Fruit fly (Drosophila melanogaster) whole organism, embryonic: Measurements from ENCODE around the gene CG4839.

Experiments
- Abd-B ChIP-seq: fragments of 200-800 bp; sonication (Bioruptor generic); optimal IDR thresholded peaks from 2 replicates; lab custom pipeline; 2018; ENCODE audit warnings: missing biosample characterization, mild to moderate bottlenecking, missing genetic modification characterization, moderate library complexity
- Adf1 ChIP-seq: fragments of 200-800 bp; sonication (Bioruptor generic); IDR thresholded peaks from 2 replicates; pipeline ENCODE4 v1.3.6; 2022; ENCODE audit warnings: missing biosample characterization, missing genetic modification characterization
- C15 ChIP-seq: fragments of 200-800 bp; sonication (Bioruptor generic); IDR thresholded peaks from 3 replicates; pipeline ENCODE4 v1.3.6; 2022; ENCODE audit warnings: missing biosample characterization, missing genetic modification characterization
- CG10267 ChIP-seq: fragments of 200-800 bp; sonication (Bioruptor generic); optimal IDR thresholded peaks from 2 replicates; lab custom pipeline; 2018; ENCODE audit warnings: missing biosample characterization, mild to moderate bottlenecking, missing genetic modification characterization, moderate library complexity
- CG11398 ChIP-seq: fragments of 200-800 bp; sonication (Bioruptor generic); optimal IDR thresholded peaks from 2 replicates; lab custom pipeline; 2016; ENCODE audit warnings: missing biosample characterization, missing genetic modification characterization
- CG11696 ChIP-seq: fragments of 200-800 bp; sonication (Bioruptor generic); IDR thresholded peaks from 2 replicates; pipeline ENCODE4 v1.3.6; 2022; ENCODE audit warnings: missing biosample characterization, missing genetic modification characterization
- CG12155 ChIP-seq: fragments of 200-800 bp; sonication (Bioruptor generic); optimal IDR thresholded peaks from 3 replicates; lab custom pipeline; 2016; ENCODE audit warnings: missing biosample characterization, missing genetic modification characterization
- CG12659 ChIP-seq: fragments of 200-800 bp; sonication (Bioruptor generic); optimal IDR thresholded peaks from 3 replicates; lab custom pipeline; 2017; ENCODE audit warnings: mild to moderate bottlenecking, missing biosample characterization, missing genetic modification reagents, missing genetic modification characterization
- CG13894 ChIP-seq: fragments of 200-800 bp; sonication (Bioruptor generic); optimal IDR thresholded peaks from 3 replicates; lab custom pipeline; 2018; ENCODE audit warnings: missing biosample characterization, mild to moderate bottlenecking, missing genetic modification characterization, moderate library complexity
- CG14014 ChIP-seq: fragments of 200-800 bp; sonication (Bioruptor generic); IDR thresholded peaks from 2 replicates; pipeline ENCODE4 v1.3.6; 2022; ENCODE audit warnings: missing biosample characterization, missing genetic modification characterization
- CG16779 ChIP-seq: fragments of 200-800 bp; sonication (Bioruptor generic); IDR thresholded peaks from 2 replicates; pipeline ENCODE4 v1.3.6; 2022; ENCODE audit warnings: missing biosample characterization, missing genetic modification characterization
- CG17612 ChIP-seq: fragments of 200-800 bp; sonication (Bioruptor generic); IDR thresholded peaks from 2 replicates; pipeline ENCODE4 v1.3.6; 2022; ENCODE audit warnings: missing biosample characterization, missing genetic modification characterization
- CG2199 ChIP-seq: fragments of 200-800 bp; sonication (Bioruptor generic); IDR thresholded peaks from 3 replicates; pipeline ENCODE4 v1.3.6; 2022; ENCODE audit warnings: missing biosample characterization, missing genetic modification characterization
- CG3065 ChIP-seq: fragments of 200-800 bp; sonication (Bioruptor generic); optimal IDR thresholded peaks from 2 replicates; lab custom pipeline; 2016; ENCODE audit warnings: missing biosample characterization, missing genetic modification characterization
- CG3163 ChIP-seq: fragments of 200-800 bp; sonication (Bioruptor generic); optimal IDR thresholded peaks from 3 replicates; lab custom pipeline; 2016; ENCODE audit warnings: missing biosample characterization, missing genetic modification characterization
- CG3726 ChIP-seq: fragments of 200-800 bp; sonication (Bioruptor generic); IDR thresholded peaks from 3 replicates; pipeline ENCODE4, ENCODE4 v1.3.6; 2022; ENCODE audit warnings: missing biosample characterization, missing genetic modification characterization
- CG6791 ChIP-seq: fragments of 200-800 bp; sonication (Bioruptor generic); IDR thresholded peaks from 3 replicates; pipeline ENCODE4 v1.3.6; 2022; ENCODE audit warnings: missing biosample characterization, missing genetic modification characterization; ENCODE audit not compliant: partially characterized antibody
- CG7928 ChIP-seq: fragments of 200-800 bp; sonication (Bioruptor generic); optimal IDR thresholded peaks from 2 replicates; lab custom pipeline; 2017; ENCODE audit warnings: missing biosample characterization, mild to moderate bottlenecking, missing genetic modification characterization
- CG8281 ChIP-seq: fragments of 200-800 bp; sonication (Bioruptor generic); optimal IDR thresholded peaks from 2 replicates; lab custom pipeline; 2018; ENCODE audit warnings: missing biosample characterization, mild to moderate bottlenecking, missing genetic modification characterization, moderate library complexity
- CG8290 ChIP-seq, 3 experiments: fragments of 200-800 bp; sonication (Bioruptor generic); optimal IDR thresholded peaks; 2 replicates each; lab custom pipeline; 2016 to 2019; ENCODE audit warnings: missing biosample characterization in 3 of 3, missing genetic modification characterization in 3 of 3, mild to moderate bottlenecking in 2 of 3, moderate library complexity in 1 of 3
- CG8388 ChIP-seq: fragments of 200-800 bp; sonication (Bioruptor generic); optimal IDR thresholded peaks from 2 replicates; lab custom pipeline; 2019; ENCODE audit warnings: missing biosample characterization, mild to moderate bottlenecking, missing genetic modification characterization, moderate library complexity
- CG9797 ChIP-seq: fragments of 200-800 bp; sonication (Bioruptor generic); optimal IDR thresholded peaks from 3 replicates; lab custom pipeline; 2018; ENCODE audit warnings: missing biosample characterization, mild to moderate bottlenecking, missing genetic modification characterization
- CTCF ChIP-seq: fragments of 200-800 bp; sonication (Bioruptor generic); optimal IDR thresholded peaks from 2 replicates; lab custom pipeline; 2017; ENCODE audit warnings: missing biosample characterization, mild to moderate bottlenecking, missing genetic modification characterization, moderate library complexity
- Chrac-16 ChIP-seq: fragments of 200-800 bp; sonication (Bioruptor generic); optimal IDR thresholded peaks from 3 replicates; lab custom pipeline; 2016; ENCODE audit warnings: missing biosample characterization, missing genetic modification characterization
- D ChIP-seq, 2 experiments: fragments of 200-800 bp in 1 of 2; fragments of >200 bp in 1 of 2; sonication (Bioruptor generic) in 1 of 2; optimal IDR thresholded peaks; 2 replicates in 1 of 2; 3 replicates in 1 of 2; lab custom pipeline; 2017; ENCODE audit warnings: mild to moderate bottlenecking in 1 of 2, missing biosample characterization in 1 of 2, missing genetic modification characterization in 1 of 2, missing genetic modification reagents in 1 of 2
- Ets97D ChIP-seq: fragments of 200-800 bp; sonication (Bioruptor generic); optimal IDR thresholded peaks from 3 replicates; lab custom pipeline; 2016; ENCODE audit warnings: missing biosample characterization, missing genetic modification characterization
- Fer3 ChIP-seq: fragments of 200-800 bp; sonication (Bioruptor generic); optimal IDR thresholded peaks from 2 replicates; lab custom pipeline; 2018; ENCODE audit warnings: missing biosample characterization, mild to moderate bottlenecking, missing genetic modification characterization, moderate library complexity
- NC2α ChIP-seq: fragments of 200-800 bp; sonication (Bioruptor generic); optimal IDR thresholded peaks from 2 replicates; lab custom pipeline; 2016; ENCODE audit warnings: missing biosample characterization, missing genetic modification characterization
- Nf-YC ChIP-seq: fragments of 200-800 bp; optimal IDR thresholded peaks from 3 replicates; lab custom pipeline; 2019; ENCODE audit warnings: missing biosample characterization, mild to moderate bottlenecking, missing genetic modification characterization, moderate library complexity
- PHDP ChIP-seq: fragments of 200-800 bp; sonication (Bioruptor generic); optimal IDR thresholded peaks from 3 replicates; lab custom pipeline; 2018; ENCODE audit warnings: missing biosample characterization, mild to moderate bottlenecking, missing genetic modification characterization, moderate library complexity
- Ptx1 ChIP-seq: fragments of 200-800 bp; sonication (Bioruptor generic); IDR thresholded peaks from 2 replicates; pipeline ENCODE4 v1.3.6; 2022; ENCODE audit warnings: missing biosample characterization, missing genetic modification characterization
- TFAM ChIP-seq: fragments of 200-800 bp; sonication (Bioruptor generic); optimal IDR thresholded peaks from 2 replicates; lab custom pipeline; 2017; ENCODE audit warnings: missing biosample characterization, missing genetic modification characterization, inconsistent platforms
- Xrp1 ChIP-seq: fragments of 200-800 bp; sonication (Bioruptor generic); IDR thresholded peaks from 2 replicates; pipeline ENCODE4 v1.3.6; 2022; ENCODE audit warnings: missing biosample characterization, missing genetic modification characterization
- abd-A ChIP-seq: fragments of 200-800 bp; sonication (Bioruptor generic); optimal IDR thresholded peaks from 3 replicates; lab custom pipeline; 2019; ENCODE audit warnings: missing biosample characterization, mild to moderate bottlenecking, missing genetic modification characterization, moderate library complexity
- aop ChIP-seq: fragments of 200-800 bp; sonication (Bioruptor generic); IDR thresholded peaks from 2 replicates; pipeline ENCODE4 v1.3.6; 2022; ENCODE audit warnings: missing biosample characterization, missing genetic modification characterization
- bowl ChIP-seq: fragments of 200-800 bp; sonication (Bioruptor generic); IDR thresholded peaks from 2 replicates; pipeline ENCODE4 v1.3.6; 2022; ENCODE audit warnings: missing biosample characterization, missing genetic modification characterization
- da ChIP-seq: fragments of 200-800 bp; sonication (Bioruptor generic); optimal IDR thresholded peaks from 2 replicates; lab custom pipeline; 2016; ENCODE audit warnings: missing biosample characterization, missing genetic modification characterization
- emc ChIP-seq: fragments of 200-800 bp; sonication (Bioruptor generic); optimal IDR thresholded peaks from 2 replicates; lab custom pipeline; 2016; ENCODE audit warnings: missing biosample characterization, missing genetic modification characterization
- ftz-f1 ChIP-seq: fragments of 200-800 bp; sonication (Bioruptor generic); optimal IDR thresholded peaks from 2 replicates; lab custom pipeline; 2016; ENCODE audit warnings: missing biosample characterization, missing genetic modification characterization
- gcm2 ChIP-seq: fragments of 200-800 bp; sonication (Bioruptor generic); optimal IDR thresholded peaks from 2 replicates; lab custom pipeline; 2016; ENCODE audit warnings: missing biosample characterization, missing genetic modification characterization
- kay ChIP-seq: fragments of 200-800 bp; sonication (Bioruptor generic); optimal IDR thresholded peaks from 2 replicates; lab custom pipeline; 2016; ENCODE audit warnings: missing biosample characterization, missing genetic modification characterization
- lola ChIP-seq, 3 experiments: fragments of >200 bp in 2 of 3; fragments of 200-800 bp in 1 of 3; sonication (Bioruptor generic) in 1 of 3; optimal IDR thresholded peaks; 2 replicates each; lab custom pipeline; 2017 to 2019; ENCODE audit warnings: missing biosample characterization in 3 of 3, missing genetic modification characterization in 3 of 3, mild to moderate bottlenecking in 1 of 3, moderate library complexity in 1 of 3
- nerfin-1 ChIP-seq: fragments of 200-800 bp; sonication (Bioruptor generic); optimal IDR thresholded peaks from 3 replicates; lab custom pipeline; 2019; ENCODE audit warnings: missing biosample characterization, mild to moderate bottlenecking, missing genetic modification characterization, moderate library complexity
- org-1 ChIP-seq: fragments of 200-800 bp; sonication (Bioruptor generic); optimal IDR thresholded peaks from 2 replicates; lab custom pipeline; 2017; ENCODE audit warnings: missing biosample characterization, missing genetic modification characterization
- p53 ChIP-seq: fragments of 200-800 bp; sonication (Bioruptor generic); optimal IDR thresholded peaks from 2 replicates; lab custom pipeline; 2016; ENCODE audit warnings: missing biosample characterization, missing genetic modification characterization
- salm ChIP-seq: fragments of 200-800 bp; sonication (Bioruptor generic); optimal IDR thresholded peaks from 2 replicates; lab custom pipeline; 2018; ENCODE audit warnings: missing biosample characterization, mild to moderate bottlenecking, missing genetic modification characterization
- sima ChIP-seq: fragments of 200-800 bp; sonication (Bioruptor generic); optimal IDR thresholded peaks from 2 replicates; lab custom pipeline; 2016; ENCODE audit warnings: missing biosample characterization, missing genetic modification characterization
- slou ChIP-seq: fragments of 200-800 bp; sonication (Bioruptor generic); optimal IDR thresholded peaks from 3 replicates; lab custom pipeline; 2016; ENCODE audit warnings: missing biosample characterization, missing genetic modification characterization
- tgo ChIP-seq: fragments of 200-800 bp; sonication (Bioruptor generic); IDR thresholded peaks from 3 replicates; pipeline ENCODE4 v1.3.6; 2022; ENCODE audit warnings: missing biosample characterization, missing genetic modification characterization
- wdn ChIP-seq: fragments of 200-800 bp; sonication (Bioruptor generic); IDR thresholded peaks from 2 replicates; pipeline ENCODE4 v1.3.6; 2022; ENCODE audit warnings: missing biosample characterization, missing genetic modification characterization

Gene CG4839

dm6 chr2L:10123963-10124362, 20.6 kb upstream of the CG4839 start:
- TF ChIP-seq CG8281 (tag; lab: Kevin White, UChicago) = peak; percentile 70
- peak; percentile 82 for TF ChIP-seq CTCF (GFP tag; lab: Kevin White, UChicago)
- TF ChIP-seq CG10267 = no peak
- TF ChIP-seq CG8388 = no peak
- peak; percentile 25 for TF ChIP-seq abd-A (tag; lab: Kevin White, UChicago)
- no peak for TF ChIP-seq ftz-f1 (GFP tag; lab: Kevin White, UChicago)
- no peak for TF ChIP-seq gcm2 (GFP tag; lab: Kevin White, UChicago)

DNA sequence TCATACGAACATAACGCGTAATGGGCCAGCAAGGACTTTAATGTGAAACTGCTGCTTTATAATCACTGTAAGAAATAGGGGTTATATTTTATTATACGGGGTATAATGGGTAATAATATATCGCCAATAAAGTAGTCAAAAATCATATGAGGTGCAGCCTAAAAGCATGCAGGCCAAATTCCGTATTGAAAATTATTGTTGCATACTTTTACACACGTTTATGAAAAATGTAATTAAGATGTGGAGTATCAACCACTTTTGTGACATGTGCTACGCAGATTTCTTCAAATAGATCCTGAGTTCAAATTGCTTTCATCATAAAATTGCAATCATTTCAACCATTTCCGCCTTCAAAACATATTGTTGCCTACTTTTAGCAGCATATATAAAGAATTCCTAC, 13.8 kb upstream of the CG4839 start:
- TF ChIP-seq CG11696 (no peak), CG3065 (GFP tag; lab: Kevin White, UChicago) (no peak), CG17612 (peak; percentile 74; the same call in 1 of the 2 replicates), TFAM (GFP tag; lab: Kevin White, UChicago) (no peak), Fer3 (tag; lab: Kevin White, UChicago) (no peak), CG8290 (GFP tag; optimal IDR thresholded peaks at IDR 0.05; lab: Kevin White, UChicago) (peak; percentile 79), CG8290 (tag; optimal IDR thresholded peaks at IDR 0.05; lab: Kevin White, UChicago) (peak in 1 of 2 experiments; percentile 90), da (no peak), Nf-YC (tag; lab: Kevin White, UChicago) (no peak), CG7928 (GFP tag; lab: Kevin White, UChicago) (no peak), CG14014 (GFP tag; lab: Robert Waterston, UW) (no peak), CG6791 (GFP tag; lab: Robert Waterston, UW) (no peak), PHDP (tag; lab: Kevin White, UChicago) (no peak)

- no peak for TF ChIP-seq lola (GFP tag; optimal IDR thresholded peaks at IDR 0.05; lab: Kevin White, UChicago)
- no peak for TF ChIP-seq CG3163 (GFP tag; lab: Kevin White, UChicago)
- TF ChIP-seq aop = no peak
- TF ChIP-seq CG12155 (GFP tag; lab: Kevin White, UChicago) = no peak
- no peak for TF ChIP-seq CG11398 (GFP tag; lab: Kevin White, UChicago)
- TF ChIP-seq D (optimal IDR thresholded peaks at IDR 0.05; lab: Kevin White, UChicago) = no peak
- peak; percentile 46 for TF ChIP-seq D (GFP tag; optimal IDR thresholded peaks at IDR 0.05; lab: Kevin White, UChicago)
- TF ChIP-seq Ptx1 (GFP tag; lab: Robert Waterston, UW) = peak; percentile 38
- TF ChIP-seq wdn = no peak
- no peak for TF ChIP-seq Adf1
- TF ChIP-seq CG12659 = no peak
- TF ChIP-seq tgo = no peak
- TF ChIP-seq Xrp1 (GFP tag; lab: Robert Waterston, UW) = no peak
- TF ChIP-seq salm (tag; lab: Kevin White, UChicago) = no peak
- TF ChIP-seq kay = no peak
- TF ChIP-seq emc = no peak
- no peak for TF ChIP-seq sima (GFP tag; lab: Kevin White, UChicago)
- peak; percentile 92 for TF ChIP-seq Ets97D (GFP tag; lab: Kevin White, UChicago)
- no peak for TF ChIP-seq Chrac-16 (GFP tag; lab: Kevin White, UChicago)
- TF ChIP-seq bowl (GFP tag; lab: Robert Waterston, UW) = no peak
- peak; percentile 76 for TF ChIP-seq nerfin-1 (tag; lab: Kevin White, UChicago)
- TF ChIP-seq C15 (GFP tag; lab: Robert Waterston, UW) = no peak
- TF ChIP-seq CG2199 (GFP tag; lab: Robert Waterston, UW) = 0 out of 3 replicates have a peak, but pooled peaks have one; percentile 21
- TF ChIP-seq CG13894 = no peak
- no peak for TF ChIP-seq p53 (GFP tag; lab: Kevin White, UChicago)
- TF ChIP-seq CG16779 (GFP tag; lab: Robert Waterston, UW) = no peak
- TF ChIP-seq CG9797 (GFP tag; lab: Kevin White, UChicago) = no peak
- no peak for TF ChIP-seq NC2α (GFP tag; lab: Kevin White, UChicago)
- TF ChIP-seq slou (GFP tag; lab: Kevin White, UChicago) = no peak
- TF ChIP-seq CG3726 = no peak
- TF ChIP-seq org-1 (GFP tag; lab: Kevin White, UChicago) = no peak
- no peak for TF ChIP-seq Abd-B (GFP tag; lab: Kevin White, UChicago)
Observed at dm6 chr2L:10143334-10143733, 1.2 kb upstream of the CG4839 start.
